Fruit fly (Drosophila melanogaster): Measurements from ENCODE around the gene CG18599.

DNA sequence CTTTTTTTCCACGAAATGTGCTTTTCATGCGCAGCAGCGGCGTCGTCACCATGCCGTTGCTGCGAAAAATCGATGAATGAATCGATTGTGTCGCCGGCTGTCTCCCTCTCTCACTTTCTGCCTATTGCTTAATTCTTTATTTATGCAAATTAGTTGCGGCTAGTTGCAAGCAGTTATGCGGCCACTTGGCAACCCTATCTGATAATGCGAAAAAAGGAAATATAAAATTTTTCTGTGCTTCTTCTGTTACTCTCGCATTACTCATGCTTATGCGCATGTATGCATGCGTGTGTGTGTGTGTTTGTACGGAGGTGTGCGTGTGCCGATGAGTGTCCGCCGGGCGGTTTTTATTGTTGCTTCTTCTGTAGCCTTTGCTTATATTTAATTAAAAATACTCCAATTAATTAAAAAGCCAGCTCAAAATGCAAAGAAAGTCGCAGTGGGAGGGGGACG is 23.8 kb upstream of the CG18599 start:
- TF ChIP-seq cic (GFP tag; optimal IDR thresholded peaks at IDR 0.05) (no peak), CG5204 (GFP tag; optimal IDR thresholded peaks at IDR 0.05) (no peak), cnc (optimal IDR thresholded peaks at IDR 0.05) (no peak), pad (GFP tag; optimal IDR thresholded peaks at IDR 0.05) (no peak), CG14711 (tag; optimal IDR thresholded peaks at IDR 0.05) (peak; percentile 94), CG12768 (GFP tag; optimal IDR thresholded peaks at IDR 0.05) (no peak)

All from whole organism, adult.